Worm (Caenorhabditis elegans) whole organism, young adult: ENCODE data around the gene str-94.

ENCODE experiments used
- B0019.2 ChIP-seq: fragments of 200-800 bp; sonication (Bioruptor generic); conservative IDR thresholded peaks from 2 replicates; pipeline ENCODE4 v1.3.6; 2022; ENCODE audit warnings: missing genetic modification reagents, missing genetic modification characterization, missing compliant biosample characterization
- B0336.3 ChIP-seq: fragments of 200-800 bp; sonication (Bioruptor generic); IDR thresholded peaks from 2 replicates; pipeline ENCODE4 v1.3.6; 2022; ENCODE audit warnings: missing genetic modification characterization, missing compliant biosample characterization
- F57A8.1 ChIP-seq: fragments of 200-800 bp; sonication (Bioruptor generic); optimal IDR thresholded peaks from 2 replicates; lab custom pipeline; 2018; ENCODE audit warnings: mild to moderate bottlenecking, missing genetic modification characterization, moderate library complexity, missing compliant biosample characterization
- T26A5.8 ChIP-seq: sonication (generic microtip); optimal IDR thresholded peaks from 2 replicates; lab custom pipeline; 2016; ENCODE audit warnings: missing genetic modification characterization, missing compliant biosample characterization
- Y53G8AR.9 ChIP-seq: fragments of 200-800 bp; sonication (Bioruptor generic); conservative IDR thresholded peaks from 2 replicates; pipeline ENCODE4 v1.3.6; 2022; ENCODE audit warnings: missing genetic modification reagents, missing genetic modification characterization, missing compliant biosample characterization
- ama-1 ChIP-seq, 3 experiments: fragments of 150-350 bp in 1 of 3; sonication (generic microtip) in 2 of 3; optimal IDR thresholded peaks; 2 replicates each; lab custom pipeline; 2014 to 2018; ENCODE audit warnings: missing biosample characterization in 2 of 3, missing genetic modification characterization in 2 of 3, missing genetic modification reagents in 2 of 3
- attf-5 ChIP-seq: fragments of 200-800 bp; sonication (Bioruptor generic); optimal IDR thresholded peaks from 2 replicates; lab custom pipeline; 2018; ENCODE audit warnings: mild to moderate bottlenecking, missing genetic modification characterization, missing compliant biosample characterization
- ceh-27 ChIP-seq: fragments of 200-800 bp; sonication (Bioruptor generic); optimal IDR thresholded peaks from 2 replicates; lab custom pipeline; 2018; ENCODE audit warnings: mild to moderate bottlenecking, missing genetic modification characterization, moderate library complexity, missing compliant biosample characterization
- chd-7 ChIP-seq: sonication (generic microtip); optimal IDR thresholded peaks from 2 replicates; lab custom pipeline; 2016; ENCODE audit warnings: mild to moderate bottlenecking, missing genetic modification characterization, moderate library complexity, missing compliant biosample characterization
- dpl-1 ChIP-seq: fragments of 150-350 bp; optimal IDR thresholded peaks from 2 replicates; lab custom pipeline; 2014; ENCODE audit warnings: missing biosample characterization, missing genetic modification reagents, missing genetic modification characterization
- efl-1 ChIP-seq: fragments of 150-350 bp; optimal IDR thresholded peaks from 2 replicates; lab custom pipeline; 2014; ENCODE audit warnings: missing biosample characterization, missing genetic modification reagents, missing genetic modification characterization
- ekl-4 ChIP-seq: fragments of 200-800 bp; sonication (Bioruptor generic); IDR thresholded peaks from 2 replicates; pipeline ENCODE4 v1.3.6; 2022; ENCODE audit warnings: missing genetic modification reagents, missing genetic modification characterization, missing compliant biosample characterization
- gei-17 ChIP-seq: fragments of 200-800 bp; sonication (Bioruptor generic); optimal IDR thresholded peaks from 2 replicates; lab custom pipeline; 2018; ENCODE audit warnings: mild to moderate bottlenecking, missing genetic modification characterization, missing compliant biosample characterization
- hmg-1.2 ChIP-seq: fragments of 200-800 bp; sonication (Bioruptor generic); IDR thresholded peaks from 2 replicates; pipeline ENCODE4 v1.3.6; 2022; ENCODE audit warnings: missing genetic modification reagents, missing genetic modification characterization, missing compliant biosample characterization
- let-607 ChIP-seq, 2 experiments: fragments of 200-800 bp in 1 of 2; sonication (Bioruptor generic) in 1 of 2; sonication (generic microtip) in 1 of 2; optimal IDR thresholded peaks; 2 replicates each; lab custom pipeline; 2016 to 2018; ENCODE audit warnings: mild to moderate bottlenecking in 2 of 2, missing compliant biosample characterization in 2 of 2, missing genetic modification characterization in 2 of 2, moderate library complexity in 2 of 2, missing genotype in 1 of 2
- lin-26 ChIP-seq: fragments of 200-800 bp; sonication (Bioruptor generic); IDR thresholded peaks from 2 replicates; pipeline ENCODE4 v1.3.6; 2022; ENCODE audit warnings: missing genetic modification reagents, missing genetic modification characterization, missing compliant biosample characterization
- lin-35 ChIP-seq, 3 experiments: fragments of 150-350 bp in 2 of 3; sonication (generic microtip) in 1 of 3; optimal IDR thresholded peaks; 2 replicates each; lab custom pipeline; 2014 to 2018; ENCODE audit warnings: missing biosample characterization in 3 of 3, missing genetic modification characterization in 3 of 3, missing genetic modification reagents in 3 of 3
- lin-40 ChIP-seq: sonication (generic microtip); optimal IDR thresholded peaks from 2 replicates; lab custom pipeline; 2016; ENCODE audit warnings: missing genetic modification characterization, mild to moderate bottlenecking, missing compliant biosample characterization, missing genotype, missing genetic modification reagents
- lsy-27 ChIP-seq: sonication (generic microtip); optimal IDR thresholded peaks from 2 replicates; lab custom pipeline; 2017; ENCODE audit warnings: missing genetic modification characterization, mild to moderate bottlenecking, missing compliant biosample characterization, antibody characterized with exemption, missing genotype, borderline replicate concordance; ENCODE audit not compliant: insufficient read depth
- madf-10 ChIP-seq: sonication (generic microtip); optimal IDR thresholded peaks from 2 replicates; lab custom pipeline; 2016; ENCODE audit warnings: mild to moderate bottlenecking, missing genetic modification characterization, missing compliant biosample characterization
- madf-3 ChIP-seq: fragments of 200-800 bp; sonication (Bioruptor generic); IDR thresholded peaks from 2 replicates; pipeline ENCODE4 v1.3.6; 2022; ENCODE audit warnings: missing genetic modification reagents, missing genetic modification characterization, missing compliant biosample characterization
- madf-6 ChIP-seq: fragments of 200-800 bp; sonication (Bioruptor generic); IDR thresholded peaks from 2 replicates; pipeline ENCODE4 v1.3.6; 2022; ENCODE audit warnings: missing genetic modification reagents, missing genetic modification characterization, missing compliant biosample characterization
- madf-8 ChIP-seq: fragments of 200-800 bp; sonication (Bioruptor generic); conservative IDR thresholded peaks from 2 replicates; pipeline ENCODE4 v1.3.6; 2022; ENCODE audit warnings: missing genetic modification reagents, missing genetic modification characterization, missing compliant biosample characterization
- mel-28 ChIP-seq: sonication (generic microtip); optimal IDR thresholded peaks from 2 replicates; lab custom pipeline; 2016; ENCODE audit warnings: borderline replicate concordance, mild to moderate bottlenecking, missing genetic modification characterization, missing compliant biosample characterization
- nhr-80 ChIP-seq: sonication (generic microtip); optimal IDR thresholded peaks from 2 replicates; lab custom pipeline; 2016; ENCODE audit warnings: missing genetic modification characterization, missing compliant biosample characterization
- pbrm-1 ChIP-seq: fragments of 200-800 bp; sonication (Bioruptor generic); IDR thresholded peaks from 2 replicates; pipeline ENCODE4 v1.3.6; 2022; ENCODE audit warnings: missing genetic modification reagents, missing genetic modification characterization, missing compliant biosample characterization
- rcor-1 ChIP-seq: fragments of 200-800 bp; sonication (Bioruptor generic); IDR thresholded peaks from 2 replicates; pipeline ENCODE4 v1.3.6; 2022; ENCODE audit warnings: missing genetic modification reagents, missing genetic modification characterization, missing compliant biosample characterization
- rec-8 ChIP-seq, 2 experiments: sonication (generic microtip); optimal IDR thresholded peaks; 2 replicates each; lab custom pipeline; 2016; ENCODE audit warnings: mild to moderate bottlenecking in 2 of 2, missing genetic modification characterization in 2 of 2, missing genetic modification reagents in 2 of 2, missing genotype in 2 of 2, missing biosample characterization in 1 of 2, missing compliant biosample characterization in 1 of 2, moderate library complexity in 1 of 2
- sdz-38 ChIP-seq: sonication (generic microtip); optimal IDR thresholded peaks from 2 replicates; lab custom pipeline; 2016; ENCODE audit warnings: missing genotype, missing genetic modification characterization, missing compliant biosample characterization
- snpc-1.3 ChIP-seq: sonication (generic microtip); optimal IDR thresholded peaks from 2 replicates; lab custom pipeline; 2017; ENCODE audit warnings: missing genetic modification characterization, mild to moderate bottlenecking, missing compliant biosample characterization, antibody characterized with exemption, moderate library complexity, missing genotype, missing genetic modification reagents; ENCODE audit not compliant: insufficient read depth
- snpc-4 ChIP-seq, 5 experiments: fragments of 150-350 bp in 1 of 5; sonication (generic microtip) in 4 of 5; optimal IDR thresholded peaks; 2 replicates each; lab custom pipeline; 2014 to 2018; ENCODE audit warnings: missing genetic modification characterization in 5 of 5, missing biosample characterization in 3 of 5, antibody characterized with exemption in 2 of 5, mild to moderate bottlenecking in 2 of 5, missing compliant biosample characterization in 2 of 5, missing genotype in 2 of 5, moderate library complexity in 2 of 5, missing genetic modification reagents in 1 of 5
- tbx-9 ChIP-seq: sonication (generic microtip); optimal IDR thresholded peaks from 2 replicates; lab custom pipeline; 2016; ENCODE audit warnings: borderline replicate concordance, missing genetic modification characterization, inconsistent platforms, missing compliant biosample characterization
- zim-3 ChIP-seq: sonication (generic microtip); optimal IDR thresholded peaks from 2 replicates; lab custom pipeline; 2017; ENCODE audit warnings: mild to moderate bottlenecking, missing genetic modification characterization, moderate library complexity, missing compliant biosample characterization
- ztf-18 ChIP-seq: sonication (generic microtip); optimal IDR thresholded peaks from 2 replicates; lab custom pipeline; 2016; ENCODE audit warnings: missing genotype, mild to moderate bottlenecking, missing genetic modification characterization, missing compliant biosample characterization
- ztf-6 ChIP-seq: fragments of 200-800 bp; sonication (Bioruptor generic); IDR thresholded peaks from 2 replicates; pipeline ENCODE4 v1.3.6; 2022; ENCODE audit warnings: missing genetic modification reagents, missing genetic modification characterization, missing compliant biosample characterization

str-94 gene

DNA sequence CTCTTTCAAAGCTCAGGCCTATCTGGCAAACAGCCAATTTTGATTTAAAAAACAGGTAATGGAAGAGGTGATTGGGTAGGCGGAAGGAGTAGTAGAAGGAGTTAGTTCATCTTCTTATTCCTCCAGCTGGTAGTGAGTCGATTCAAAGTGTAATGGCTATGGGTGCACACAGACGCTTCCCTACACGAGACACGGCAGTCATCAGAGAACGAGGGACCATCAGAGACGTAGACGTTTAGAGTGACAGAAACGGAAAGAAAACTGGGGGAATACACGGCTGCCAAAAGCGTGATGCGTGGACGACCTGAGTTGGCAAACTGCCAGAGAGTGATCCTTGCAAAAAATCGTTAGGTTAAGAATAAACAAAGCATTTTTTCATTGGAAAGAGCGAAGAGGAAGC is 1.7 kb downstream of the str-94 start:
- TF ChIP-seq hmg-1.2 (peak; percentile 60; the same call in 1 of the 2 replicates), chd-7 (tag; lab: Kevin White, UChicago) (no peak)

DNA sequence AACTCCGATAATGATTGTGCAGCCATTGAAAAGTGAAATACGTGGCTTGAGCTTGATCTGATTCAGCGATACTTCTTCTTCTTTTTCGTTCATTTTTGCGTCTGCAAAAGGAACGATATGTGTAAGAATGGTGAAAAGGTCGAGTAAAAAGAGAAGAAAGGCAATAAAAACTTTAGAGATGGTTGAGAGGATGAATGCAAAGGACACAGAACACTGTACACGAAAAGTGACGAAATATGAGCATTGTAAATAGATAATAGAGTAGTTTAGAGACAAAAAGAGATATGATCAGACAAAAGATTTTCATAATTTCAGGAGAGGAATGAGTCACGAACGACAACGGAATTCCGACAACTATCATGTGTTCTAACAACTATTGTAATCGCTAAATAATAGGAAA is 2.8 kb downstream of the str-94 start, which contains the start of gene aat-2:
TSS of gene aat-2 (minus strand) at position 101 of the 400 bp plus-strand sequence.
- TF ChIP-seq attf-5 (GFP tag; lab: Kevin White, UChicago) (no peak), mel-28 (tag; lab: Kevin White, UChicago) (no peak), lsy-27 (tag; lab: Kevin White, UChicago) (no peak), madf-10 (tag; lab: Kevin White, UChicago) (no peak), chd-7 (tag; lab: Kevin White, UChicago) (no peak), snpc-4 (GFP tag; optimal IDR thresholded peaks at IDR 0.05; lab: Kevin White, UChicago) (no peak), snpc-4 (tag; optimal IDR thresholded peaks at IDR 0.05; lab: Kevin White, UChicago) (no peak), T26A5.8 (tag; lab: Kevin White, UChicago) (no peak), ztf-6 (GFP tag; lab: Robert Waterston, UW) (no peak), madf-8 (GFP tag; lab: Robert Waterston, UW) (no peak), ekl-4 (GFP tag; lab: Robert Waterston, UW) (no peak), sdz-38 (tag; lab: Kevin White, UChicago) (no peak), ama-1 (optimal IDR thresholded peaks at IDR 0.05; lab: Kevin White, UChicago) (no peak), ama-1 (GFP tag; optimal IDR thresholded peaks at IDR 0.05; lab: Kevin White, UChicago) (no peak)

DNA sequence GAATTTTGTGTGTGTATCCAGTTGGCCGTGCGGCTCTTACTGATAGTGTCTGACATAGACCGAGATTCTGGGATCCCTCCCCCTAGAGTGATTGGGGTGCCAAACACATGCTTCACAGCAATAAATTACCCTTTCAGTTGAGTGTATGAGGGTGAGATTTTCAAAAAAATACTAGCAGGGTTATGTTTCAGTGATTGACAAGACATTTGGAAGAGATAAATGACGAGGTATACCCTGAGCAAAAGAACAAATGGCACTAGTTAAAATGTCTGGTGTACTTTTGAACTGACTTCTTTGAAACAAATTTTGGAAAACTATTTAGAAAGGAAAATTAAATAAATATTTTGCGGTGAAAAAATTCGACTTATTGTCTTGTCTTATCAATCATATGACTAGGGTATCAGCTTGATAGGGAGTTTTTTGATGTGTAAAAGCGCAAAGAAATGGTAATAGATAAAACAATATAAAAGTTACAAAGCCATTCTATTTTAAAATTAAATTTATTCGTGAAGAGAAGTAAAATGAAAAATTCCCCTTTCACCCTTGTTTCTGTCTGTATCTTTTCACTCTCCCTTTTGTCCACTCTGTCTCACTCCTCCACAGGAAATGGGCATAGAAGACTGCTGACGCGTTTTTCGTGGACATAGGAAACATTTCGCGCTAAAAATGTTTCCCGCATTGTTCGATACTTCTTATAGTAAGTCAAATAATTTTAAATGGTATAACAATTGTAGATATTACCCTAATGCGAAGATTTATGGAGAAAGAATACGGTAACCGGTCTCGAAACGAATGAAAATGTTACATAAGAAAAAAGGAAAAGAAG is 5.7 kb downstream of the str-94 start, which contains the start of gene glo-4:
TSS of gene glo-4 (minus strand) at position 51 of the 826 bp plus-strand sequence.
- TF ChIP-seq snpc-1.3 = no peak
- peak; percentile 62 for TF ChIP-seq nhr-80 (tag; lab: Kevin White, UChicago)
- peak; percentile 73 for TF ChIP-seq madf-6 (GFP tag; lab: Robert Waterston, UW)
- TF ChIP-seq ekl-4 (GFP tag; lab: Robert Waterston, UW) = peak; percentile 24; the same call in 1 of the 2 replicates
- no peak for TF ChIP-seq lin-26
- TF ChIP-seq gei-17 = no peak
- TF ChIP-seq efl-1 (GFP tag; lab: Kevin White, UChicago) = peak; percentile 71
- no peak for TF ChIP-seq B0019.2 (GFP tag; lab: Robert Waterston, UW)
- TF ChIP-seq snpc-4 (GFP tag; optimal IDR thresholded peaks at IDR 0.05; lab: Kevin White, UChicago) = no peak
- TF ChIP-seq snpc-4 (tag; optimal IDR thresholded peaks at IDR 0.05; lab: Kevin White, UChicago) = peak in 1 of 4 experiments; percentile 11
- TF ChIP-seq rec-8 (tag; optimal IDR thresholded peaks at IDR 0.05; lab: Kevin White, UChicago) = no peak
- TF ChIP-seq madf-8 (GFP tag; lab: Robert Waterston, UW) = peak; percentile 50
- peak; percentile 91 for TF ChIP-seq ztf-18
- TF ChIP-seq Y53G8AR.9 (GFP tag; lab: Robert Waterston, UW) = peak; percentile 71; the same call in 1 of the 2 replicates
- peak in 1 of 3 experiments; percentile 81 for TF ChIP-seq lin-35 (GFP tag; optimal IDR thresholded peaks at IDR 0.05; lab: Kevin White, UChicago)
- TF ChIP-seq zim-3 (tag; lab: Kevin White, UChicago) = no peak
- 0 out of 2 replicates have a peak, but pooled peaks have one; percentile 71 for TF ChIP-seq madf-3
- peak; percentile 56 for TF ChIP-seq dpl-1 (GFP tag; lab: Kevin White, UChicago)
- peak; percentile 69 for TF ChIP-seq hmg-1.2
- no peak for TF ChIP-seq B0336.3 (GFP tag; lab: Robert Waterston, UW)
- no peak for TF ChIP-seq F57A8.1 (GFP tag; lab: Kevin White, UChicago)
- TF ChIP-seq tbx-9 (tag; lab: Kevin White, UChicago) = no peak
- peak; percentile 49; the same call in 1 of the 2 replicates for TF ChIP-seq rcor-1 (GFP tag; lab: Robert Waterston, UW)
- TF ChIP-seq lin-40 (tag; lab: Kevin White, UChicago) = peak; percentile 68
- TF ChIP-seq ceh-27 (GFP tag; lab: Kevin White, UChicago) = peak; percentile 47
- TF ChIP-seq pbrm-1 = 0 out of 2 replicates have a peak, but pooled peaks have one; percentile 54
- TF ChIP-seq let-607 (tag; optimal IDR thresholded peaks at IDR 0.05; lab: Kevin White, UChicago) = peak in 1 of 2 experiments; percentile 3
- TF ChIP-seq, all 124 proteins: peak for 17
